Comparison of ENCODE assay signal across 4 fruit fly cellular contexts in the genomic region with DNA sequence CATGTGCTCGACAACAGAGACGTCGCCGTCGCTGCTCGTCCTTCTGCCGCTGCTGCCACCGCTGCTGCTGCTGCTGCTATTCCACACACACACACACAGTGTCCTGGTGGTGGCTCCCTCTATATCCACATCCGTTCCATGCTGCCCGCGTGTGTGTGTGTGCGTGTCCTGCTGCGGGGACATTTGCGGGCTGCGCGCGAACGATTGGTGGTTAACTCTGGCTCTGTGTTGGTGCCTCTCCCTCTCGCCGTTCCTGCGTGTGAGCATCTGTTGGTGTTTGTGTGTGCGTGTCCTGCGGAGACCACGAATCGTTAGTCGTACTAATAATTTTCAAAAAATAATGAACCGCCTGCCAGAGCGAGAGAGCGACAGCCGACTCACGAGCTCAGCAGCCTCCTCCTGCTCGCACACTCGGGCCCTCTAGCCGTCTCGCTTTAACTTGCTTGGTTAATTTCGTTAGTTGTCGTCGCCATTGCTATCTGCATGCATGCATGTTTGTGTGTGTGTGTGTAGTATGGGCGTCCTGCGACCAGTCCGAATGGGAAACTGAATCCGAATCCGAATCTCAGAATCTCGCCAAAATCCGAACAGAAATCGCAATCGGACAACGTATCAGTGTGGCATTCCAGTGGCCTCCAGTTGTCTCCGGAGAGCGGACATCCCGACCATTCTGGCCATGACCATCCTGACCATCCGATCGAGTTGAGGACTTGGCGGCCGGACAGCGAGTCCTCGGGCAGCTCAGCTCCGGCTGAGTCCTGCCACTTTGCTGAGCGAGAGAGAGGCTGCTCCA.
A peak's percentile ranks its signal among the peaks of the same experiment; 100 is the strongest.
TF ChIP-seq lines count a peak whose summit lies in the region.

No protein-coding gene starts in this region.

- peak; percentile 64 to 80 for TF ChIP-seq CTCF in S2 (optimal IDR thresholded peaks at IDR 0.05; lab: Kevin White, UChicago)
- peak; percentile 81 for TF ChIP-seq CTCF in whole organism, embryonic (GFP tag; optimal IDR thresholded peaks at IDR 0.05; lab: Kevin White, UChicago)

TF ChIP-seq in whole organism, 6 proteins besides CTCF, POLR2A, EP300 and RAD21:
- TF ChIP-seq pan (optimal IDR thresholded peaks at IDR 0.05; lab: Kevin White, UChicago), result no peak
- TF ChIP-seq CG8478 (optimal IDR thresholded peaks at IDR 0.05; lab: Kevin White, UChicago), result peak; percentile 51
- TF ChIP-seq psq (optimal IDR thresholded peaks at IDR 0.05; lab: Kevin White, UChicago), result no peak
- TF ChIP-seq EcR (GFP tag; optimal IDR thresholded peaks at IDR 0.05; lab: Kevin White, UChicago), result no peak
- TF ChIP-seq Dll (optimal IDR thresholded peaks at IDR 0.05; lab: Kevin White, UChicago), result peak; percentile 15

TF ChIP-seq in whole organism, embryonic, 481 proteins besides CTCF, POLR2A, EP300 and RAD21 (continues in another document):
- TF ChIP-seq CG12299 (tag; optimal IDR thresholded peaks at IDR 0.05; lab: Kevin White, UChicago) (no peak), CG11093 (GFP tag; IDR thresholded peaks at IDR 0.05; lab: Robert Waterston, UW) (no peak), Mad (GFP tag; optimal IDR thresholded peaks at IDR 0.05; lab: Kevin White, UChicago) (no peak), jing (GFP tag; optimal IDR thresholded peaks at IDR 0.05; lab: Kevin White, UChicago) (no peak), Nf-YA (GFP tag; IDR thresholded peaks at IDR 0.05; lab: Robert Waterston, UW) (peak; percentile 34), Ravus (GFP tag; IDR thresholded peaks at IDR 0.05; lab: Robert Waterston, UW) (no peak), CG8924 (tag; optimal IDR thresholded peaks at IDR 0.05; lab: Kevin White, UChicago) (peak; percentile 15), CG33557 (GFP tag; optimal IDR thresholded peaks at IDR 0.05; lab: Kevin White, UChicago) (no peak), Hr51 (GFP tag; optimal IDR thresholded peaks at IDR 0.05; lab: Kevin White, UChicago) (no peak), Hmx (GFP tag; optimal IDR thresholded peaks at IDR 0.05; lab: Kevin White, UChicago) (no peak), Oaz (GFP tag; IDR thresholded peaks at IDR 0.05; lab: Robert Waterston, UW) (no peak), CG1832 (GFP tag; optimal IDR thresholded peaks at IDR 0.05; lab: Kevin White, UChicago) (peak; percentile 88), CG9876 (GFP tag; optimal IDR thresholded peaks at IDR 0.05; lab: Kevin White, UChicago) (no peak), zen (tag; optimal IDR thresholded peaks at IDR 0.05; lab: Kevin White, UChicago) (peak; percentile 22), unpg (GFP tag; optimal IDR thresholded peaks at IDR 0.05; lab: Kevin White, UChicago) (no peak), Dip2 (GFP tag; IDR thresholded peaks at IDR 0.05; lab: Robert Waterston, UW) (no peak), Dref (GFP tag; IDR thresholded peaks at IDR 0.05; lab: Robert Waterston, UW) (no peak), Nf-YC (tag; optimal IDR thresholded peaks at IDR 0.05; lab: Kevin White, UChicago) (peak; percentile 96), CG34422 (GFP tag; IDR thresholded peaks at IDR 0.05; lab: Robert Waterston, UW) (no peak), al (GFP tag; IDR thresholded peaks at IDR 0.05; lab: Robert Waterston, UW) (no peak), cg (GFP tag; optimal IDR thresholded peaks at IDR 0.05; lab: Kevin White, UChicago) (peak; percentile 78), PHDP (tag; optimal IDR thresholded peaks at IDR 0.05; lab: Kevin White, UChicago) (no peak), CG11723 (GFP tag; optimal IDR thresholded peaks at IDR 0.05; lab: Kevin White, UChicago) (no peak), CG11247 (GFP tag; IDR thresholded peaks at IDR 0.05; lab: Robert Waterston, UW) (no peak), zf30C (GFP tag; optimal IDR thresholded peaks at IDR 0.05; lab: Kevin White, UChicago) (no peak), Pdp1 (GFP tag; optimal IDR thresholded peaks at IDR 0.05; lab: Kevin White, UChicago) (no peak), crol (GFP tag; IDR thresholded peaks at IDR 0.05; lab: Robert Waterston, UW) (peak; percentile 15; the same call in 1 of the 2 replicates), sob (GFP tag; IDR thresholded peaks at IDR 0.05; lab: Robert Waterston, UW) (no peak), ham (GFP tag; IDR thresholded peaks at IDR 0.05; lab: Robert Waterston, UW) (no peak), Bgb (GFP tag; IDR thresholded peaks at IDR 0.05; lab: Robert Waterston, UW; ENCODE audit: partially characterized antibody) (no peak), ind (GFP tag; optimal IDR thresholded peaks at IDR 0.05; lab: Kevin White, UChicago) (no peak), Elba2 (GFP tag; optimal IDR thresholded peaks at IDR 0.05; lab: Kevin White, UChicago) (no peak), CG10321 (GFP tag; IDR thresholded peaks at IDR 0.05; lab: Robert Waterston, UW) (peak; percentile 92), Hand (GFP tag; optimal IDR thresholded peaks at IDR 0.05; lab: Kevin White, UChicago) (no peak), zfh2 (GFP tag; optimal IDR thresholded peaks at IDR 0.05; lab: Kevin White, UChicago) (no peak), Adf1 (GFP tag; IDR thresholded peaks at IDR 0.05; lab: Robert Waterston, UW) (peak; percentile 81), ranshi (GFP tag; IDR thresholded peaks at IDR 0.05; lab: Robert Waterston, UW) (no peak), mam (GFP tag; optimal IDR thresholded peaks at IDR 0.05; lab: Kevin White, UChicago) (no peak), CG8478 (optimal IDR thresholded peaks at IDR 0.05; lab: Kevin White, UChicago) (peak; percentile 54), Med (GFP tag; lab: Kevin White, UChicago) (peak; percentile 31), Blimp-1 (GFP tag; optimal IDR thresholded peaks at IDR 0.05; lab: Kevin White, UChicago) (no peak)

TF ChIP-seq in whole organism, prepupa, 60 proteins besides CTCF, POLR2A, EP300 and RAD21:
- TF ChIP-seq Eip78C (GFP tag; lab: Kevin White, UChicago), result peak; percentile 8
- no peak for TF ChIP-seq vri (GFP tag; optimal IDR thresholded peaks at IDR 0.05; lab: Kevin White, UChicago)
- no peak for TF ChIP-seq CG32006 (GFP tag; optimal IDR thresholded peaks at IDR 0.05; lab: Kevin White, UChicago)
